Worm (Caenorhabditis elegans) whole organism, L4/young adult: ENCODE results near the gene C10G8.4.

Source experiments
- W03F9.2 ChIP-seq: fragments of 150-350 bp; optimal IDR thresholded peaks from 2 replicates; lab custom pipeline; 2014; ENCODE audit warnings: missing biosample characterization, missing genetic modification characterization
- dao-5 ChIP-seq: sonication (generic microtip); optimal IDR thresholded peaks from 2 replicates; lab custom pipeline; 2016; ENCODE audit warnings: missing genotype, missing genetic modification characterization, moderate library complexity, missing compliant biosample characterization
- him-1 ChIP-seq: sonication (generic microtip); optimal IDR thresholded peaks from 2 replicates; lab custom pipeline; 2016; ENCODE audit warnings: missing genotype, missing genetic modification reagents, missing genetic modification characterization, missing compliant biosample characterization

DNA sequence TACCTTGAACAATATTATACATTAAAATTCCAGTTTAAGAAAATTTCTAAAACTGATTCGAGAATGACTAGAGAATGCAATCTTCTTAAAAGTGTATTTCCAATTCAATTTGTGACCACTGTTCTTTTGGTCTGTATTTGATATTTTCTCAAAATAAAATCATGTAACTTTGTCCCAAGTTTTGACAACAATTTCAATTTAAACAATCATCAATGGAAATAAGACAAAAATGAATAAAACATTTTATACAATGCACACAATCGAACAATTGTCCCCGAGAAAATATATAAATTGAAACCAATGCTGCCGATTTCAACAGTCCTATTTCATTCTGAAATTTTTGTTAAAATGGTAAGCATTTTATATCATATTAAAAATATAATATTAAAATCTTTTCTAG is at the start of gene C10G8.4:
- TF ChIP-seq dao-5 (tag; lab: Kevin White, UChicago) = no peak
- TF ChIP-seq W03F9.2 = no peak
- no peak for TF ChIP-seq him-1
